Worm (Caenorhabditis elegans): ENCODE measurements around the gene F25E5.16.

DNA sequence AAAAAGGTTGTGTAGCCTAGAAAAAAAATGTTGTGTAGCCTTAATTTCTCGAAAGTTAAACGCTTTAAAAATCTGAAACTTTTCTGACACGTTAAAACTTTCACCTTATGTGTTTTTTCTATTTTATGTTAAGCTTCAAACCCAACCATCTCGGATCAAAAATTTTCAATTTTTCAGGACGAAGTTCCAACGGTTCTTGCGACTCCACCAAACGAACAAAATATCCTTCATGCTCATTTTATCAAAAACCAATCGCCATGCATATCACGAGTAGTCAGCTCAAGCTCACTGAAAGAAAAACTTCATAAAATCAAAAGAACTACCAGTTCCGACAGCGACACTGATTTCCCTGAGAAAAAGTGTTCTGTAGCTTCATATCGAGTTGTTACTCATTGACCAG is 1.6 kb upstream of the F25E5.16 start:
- TF ChIP-seq pha-4 (tag; optimal IDR thresholded peaks at IDR 0.05) (no peak), elt-3 (tag; optimal IDR thresholded peaks at IDR 0.05) (no peak), nhr-237 (tag; optimal IDR thresholded peaks at IDR 0.05) (no peak), ham-2 (GFP tag; optimal IDR thresholded peaks at IDR 0.05) (no peak), unc-62 (GFP tag; optimal IDR thresholded peaks at IDR 0.05) (no peak), hlh-1 (tag; optimal IDR thresholded peaks at IDR 0.05) (no peak), nhr-76 (tag; optimal IDR thresholded peaks at IDR 0.05) (no peak), lin-32 (GFP tag; optimal IDR thresholded peaks at IDR 0.05) (no peak), unc-120 (tag; optimal IDR thresholded peaks at IDR 0.05; ENCODE audit: poor library complexity, severe bottlenecking) (no peak), elt-1 (tag; optimal IDR thresholded peaks at IDR 0.05; ENCODE audit: borderline replicate concordance, insufficient read depth) (no peak), nhr-12 (tag; optimal IDR thresholded peaks at IDR 0.05) (no peak), lsy-2 (tag; optimal IDR thresholded peaks at IDR 0.05) (no peak), snpc-4 (tag; optimal IDR thresholded peaks at IDR 0.05) (no peak)
